Worm (Caenorhabditis elegans): ENCODE data around the gene ags-3.

- no peak for TF ChIP-seq rnt-1 (tag; optimal IDR thresholded peaks at IDR 0.05)
- no peak for TF ChIP-seq ztf-11 (tag; optimal IDR thresholded peaks at IDR 0.05)
- no peak for TF ChIP-seq nhr-28 (tag; optimal IDR thresholded peaks at IDR 0.05)
- no peak for TF ChIP-seq lsy-2 (tag; optimal IDR thresholded peaks at IDR 0.05)
- no peak for TF ChIP-seq hlh-4 (tag; optimal IDR thresholded peaks at IDR 0.05)
- no peak for TF ChIP-seq snu-23 (GFP tag; optimal IDR thresholded peaks at IDR 0.05)
- TF ChIP-seq nhr-76 (tag; optimal IDR thresholded peaks at IDR 0.05): no peak
- no peak for TF ChIP-seq nhr-11 (tag; optimal IDR thresholded peaks at IDR 0.05)
- TF ChIP-seq lin-35 (GFP tag; optimal IDR thresholded peaks at IDR 0.05): no peak
- no peak for TF ChIP-seq xbp-1 (tag; optimal IDR thresholded peaks at IDR 0.05)
- TF ChIP-seq skn-1 (tag; optimal IDR thresholded peaks at IDR 0.05): no peak
These were observed 50.6 kb downstream of the ags-3 start, which contains the start of gene nspg-14 for ce11 chrX:5252798-5253197.

Measured in whole organism, L1 larva.